Worm (Caenorhabditis elegans): ENCODE data around the gene decr-1.1.

ce11 chrV:13762426-13763127 lies 19.6 kb upstream of the decr-1.1 start, which contains the start of gene F20G2.6:
- TF ChIP-seq sptf-1 (tag; optimal IDR thresholded peaks at IDR 0.05) (no peak), nhr-12 (tag; optimal IDR thresholded peaks at IDR 0.05) (no peak), elt-3 (tag; optimal IDR thresholded peaks at IDR 0.05) (no peak), unc-62 (GFP tag; optimal IDR thresholded peaks at IDR 0.05) (no peak), ztf-11 (tag; optimal IDR thresholded peaks at IDR 0.05) (no peak), blmp-1 (tag; optimal IDR thresholded peaks at IDR 0.05) (no peak), lin-13 (tag; optimal IDR thresholded peaks at IDR 0.05) (no peak), nhr-28 (tag; optimal IDR thresholded peaks at IDR 0.05) (no peak), snpc-4 (tag; optimal IDR thresholded peaks at IDR 0.05) (no peak), nhr-76 (tag; optimal IDR thresholded peaks at IDR 0.05) (no peak), lsy-2 (tag; optimal IDR thresholded peaks at IDR 0.05) (no peak), nhr-2 (tag; optimal IDR thresholded peaks at IDR 0.05) (no peak), unc-39 (tag; optimal IDR thresholded peaks at IDR 0.05) (no peak)
